Fruit fly (Drosophila melanogaster): ENCODE results near the gene t-Grip91.
A peak's percentile ranks its signal among the peaks of the same experiment; 100 is the strongest.

Gene t-Grip91

dm6 chr2L:15760666-15761065 lies 23.2 kb upstream of the t-Grip91 start:
- TF ChIP-seq CTCF (optimal IDR thresholded peaks at IDR 0.05) (no peak), CG8478 (optimal IDR thresholded peaks at IDR 0.05) (no peak)

- no peak for TF ChIP-seq CTCF (optimal IDR thresholded peaks at IDR 0.05)
- no peak for TF ChIP-seq CG8478 (optimal IDR thresholded peaks at IDR 0.05)
These were observed 22.2 kb upstream of the t-Grip91 start for dm6 chr2L:15761409-15762407.

DNA sequence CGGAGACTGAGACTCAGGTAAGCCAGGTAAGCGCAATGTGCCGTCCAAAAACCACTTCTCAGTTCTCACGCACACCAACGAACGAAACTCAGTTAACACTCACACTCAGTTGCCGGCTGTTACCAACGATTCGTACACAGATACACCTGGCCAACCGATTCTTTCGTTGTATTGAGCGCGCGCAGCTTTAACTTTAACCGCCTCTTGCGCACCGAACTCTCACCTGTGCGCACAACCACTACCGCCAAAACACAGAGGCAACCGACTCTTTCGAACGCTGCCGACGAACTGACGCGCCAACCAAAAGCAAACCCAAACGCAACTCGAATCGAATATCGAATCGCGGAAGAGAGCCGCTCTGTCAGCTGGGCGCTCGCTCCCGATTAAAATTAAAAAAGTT lies 21.4 kb upstream of the t-Grip91 start, which contains the start of gene Gli:
Gene Gli, minus strand, starts transcription at position 293 of the 400 bp plus-strand sequence.
- TF ChIP-seq CG8478 (optimal IDR thresholded peaks at IDR 0.05) (no peak), CTCF (optimal IDR thresholded peaks at IDR 0.05) (no peak)

dm6 chr2L:15763401-15763800 lies 20.5 kb upstream of the t-Grip91 start:
- TF ChIP-seq CTCF (optimal IDR thresholded peaks at IDR 0.05) (no peak), CG8478 (optimal IDR thresholded peaks at IDR 0.05) (no peak)

- TF ChIP-seq CG8478 (optimal IDR thresholded peaks at IDR 0.05) (no peak), CTCF (optimal IDR thresholded peaks at IDR 0.05) (no peak)
These were observed 19.9 kb upstream of the t-Grip91 start, which contains the start of gene CG3793 for dm6 chr2L:15764029-15764428. Gene CG3793 (plus strand): TSS chr2L:15764220.

DNA sequence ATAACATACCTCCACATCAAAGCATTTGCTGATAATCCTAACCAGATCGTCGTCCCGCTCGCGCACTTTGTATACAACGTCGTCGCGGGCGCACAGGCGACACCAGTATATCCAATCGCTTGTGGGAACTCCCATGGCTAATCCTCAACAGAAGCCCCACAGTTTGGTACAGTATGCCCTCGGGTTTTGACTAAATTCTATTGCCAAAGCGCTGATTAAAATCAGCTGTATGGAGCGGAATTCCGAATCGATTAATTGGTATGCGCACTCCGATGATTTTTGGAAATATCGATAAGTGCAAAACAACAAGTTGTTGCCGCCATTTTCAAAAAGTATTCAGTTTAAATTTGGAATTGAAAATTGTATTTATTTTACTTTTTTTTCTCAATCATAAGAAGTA lies 15.8 kb upstream of the t-Grip91 start, which contains the start of gene wek:
Gene wek, minus strand, starts transcription at position 253 of the 400 bp plus-strand sequence.
- TF ChIP-seq CG8478 (optimal IDR thresholded peaks at IDR 0.05) (no peak), CTCF (optimal IDR thresholded peaks at IDR 0.05) (no peak)

dm6 chr2L:15770978-15771377 lies 12.9 kb upstream of the t-Grip91 start, which contains the start of gene Ku80:
Gene Ku80 (minus strand): TSS chr2L:15771159.
- no peak for TF ChIP-seq CTCF (optimal IDR thresholded peaks at IDR 0.05)
- TF ChIP-seq CG8478 (optimal IDR thresholded peaks at IDR 0.05) = no peak

dm6 chr2L:15773013-15773412 lies 10.9 kb upstream of the t-Grip91 start, which contains the start of gene CG31826:
Gene CG31826 (minus strand): TSS chr2L:15773113.
- no peak for TF ChIP-seq CTCF (optimal IDR thresholded peaks at IDR 0.05)
- TF ChIP-seq CG8478 (optimal IDR thresholded peaks at IDR 0.05) = no peak

- TF ChIP-seq CG8478 (optimal IDR thresholded peaks at IDR 0.05) (no peak), CTCF (optimal IDR thresholded peaks at IDR 0.05) (no peak)
These were observed 7.1 kb upstream of the t-Grip91 start, which contains the start of gene CG43760 for dm6 chr2L:15776752-15777151. Gene CG43760 (minus strand): TSS chr2L:15776852.

DNA sequence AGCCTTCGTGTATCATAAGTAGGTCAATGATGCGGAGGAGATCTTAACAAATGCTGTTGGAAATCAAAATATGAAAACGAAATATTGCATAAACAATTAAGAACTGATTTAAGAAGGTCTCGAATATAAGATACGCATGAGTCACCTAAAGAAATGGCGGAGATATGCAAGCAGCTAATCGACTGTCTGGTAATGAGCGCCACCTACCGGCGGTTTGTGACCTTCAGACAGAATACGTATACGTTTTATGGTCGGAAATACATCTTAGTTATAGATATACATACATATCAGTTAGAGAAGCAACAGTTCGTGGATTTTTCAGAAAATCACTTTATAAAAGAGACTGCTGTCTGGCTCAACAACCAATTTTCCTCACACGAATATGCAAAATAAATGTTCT lies 889 bp upstream of the t-Grip91 start:
- TF ChIP-seq CTCF (optimal IDR thresholded peaks at IDR 0.05) = peak; percentile 80 to 83
- TF ChIP-seq CG8478 (optimal IDR thresholded peaks at IDR 0.05) = no peak

DNA sequence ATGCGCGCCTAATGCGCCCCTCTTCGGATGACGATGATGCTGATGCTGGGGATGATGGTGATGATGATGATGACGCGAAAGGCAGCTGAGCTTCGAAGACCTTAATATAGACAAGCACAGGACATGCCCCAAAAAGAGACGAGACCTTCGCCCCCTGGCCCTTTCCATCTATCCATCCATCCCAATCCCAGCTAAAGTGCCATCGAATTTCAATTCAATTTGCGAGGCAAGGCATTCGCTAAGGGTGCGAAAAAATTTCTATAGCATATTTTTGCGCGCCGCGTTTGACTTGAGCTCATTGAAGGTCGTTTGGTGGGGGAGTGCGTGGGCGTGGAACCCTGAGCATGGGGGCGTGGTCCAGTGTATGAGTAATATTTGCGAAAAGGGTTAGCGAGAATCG lies 12.4 kb downstream of the t-Grip91 start:
- no peak for TF ChIP-seq CTCF (optimal IDR thresholded peaks at IDR 0.05)
- no peak for TF ChIP-seq CG8478 (optimal IDR thresholded peaks at IDR 0.05)

DNA sequence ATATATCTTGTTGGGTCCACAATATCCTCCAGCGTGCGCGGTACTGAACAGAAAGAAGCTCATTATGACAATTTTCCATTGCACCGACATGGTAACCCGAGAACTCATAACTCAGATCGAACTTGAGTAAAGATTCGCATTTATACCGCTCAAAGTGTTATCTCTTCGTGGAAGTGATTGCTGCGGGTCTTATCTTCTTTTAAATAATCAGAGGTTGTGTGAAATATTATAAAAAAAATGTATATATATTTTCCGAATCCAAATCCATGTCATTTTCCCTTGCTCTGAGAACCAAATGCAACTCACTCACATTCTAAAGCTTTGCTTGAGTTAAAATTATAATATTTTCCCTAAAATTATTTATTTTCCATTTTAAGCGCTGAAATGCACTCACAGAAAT lies 28.2 kb downstream of the t-Grip91 start, which contains the start of gene CG42876:
Gene CG42876, minus strand, starts transcription at position 101 of the 400 bp plus-strand sequence.
- TF ChIP-seq CG8478 (optimal IDR thresholded peaks at IDR 0.05) (no peak), CTCF (optimal IDR thresholded peaks at IDR 0.05) (no peak)

dm6 chr2L:15835558-15835957 lies 51.7 kb downstream of the t-Grip91 start, which contains the start of gene CG18518:
Gene CG18518 (minus strand): TSS chr2L:15835658.
- no peak for TF ChIP-seq CG8478 (optimal IDR thresholded peaks at IDR 0.05)
- TF ChIP-seq CTCF (optimal IDR thresholded peaks at IDR 0.05) = no peak
